Worm (Caenorhabditis elegans): Measurements from ENCODE around the gene hpo-10.

- TF ChIP-seq jun-1 (tag; optimal IDR thresholded peaks at IDR 0.05) = no peak
- TF ChIP-seq egl-27 (tag; optimal IDR thresholded peaks at IDR 0.05) = no peak
- TF ChIP-seq nhr-28 (tag; optimal IDR thresholded peaks at IDR 0.05) = no peak
- TF ChIP-seq skn-1 (tag; optimal IDR thresholded peaks at IDR 0.05) = no peak
These were observed 46.4 kb downstream of the hpo-10 start, which contains the start of the genes dnc-2 and bcl-7 for ce11 chrIII:5925724-5926123.

All from whole organism, L3 larva.